Worm (Caenorhabditis elegans) whole organism, L4 larva: ENCODE data around the gene glt-5.
A peak's percentile ranks its signal among the peaks of the same experiment; 100 is the strongest.

Experiments
- F44E2.7 ChIP-seq: fragments of 200-800 bp; sonication (Bioruptor generic); IDR thresholded peaks from 2 replicates; pipeline ENCODE4 v2.1.2; 2022; ENCODE audit warnings: missing genetic modification characterization, missing compliant biosample characterization
- R02D3.7 ChIP-seq: fragments of 150-350 bp; sonication (generic microtip); optimal IDR thresholded peaks from 3 replicates; lab custom pipeline; 2014; ENCODE audit warnings: missing biosample characterization, missing genetic modification characterization
- T26A8.4 ChIP-seq: fragments of 200-800 bp; sonication (Bioruptor generic); IDR thresholded peaks from 2 replicates; pipeline ENCODE4 v1.3.6; 2022; ENCODE audit warnings: missing genetic modification characterization, missing compliant biosample characterization
- Y5F2A.4 ChIP-seq: fragments of 200-800 bp; sonication (Bioruptor generic); optimal IDR thresholded peaks from 2 replicates; lab custom pipeline; 2018; ENCODE audit warnings: mild to moderate bottlenecking, missing genetic modification characterization, missing compliant biosample characterization
- Y75B8A.6 ChIP-seq: fragments of 200-800 bp; sonication (Bioruptor generic); IDR thresholded peaks from 2 replicates; pipeline ENCODE4 v1.3.6; 2022; ENCODE audit warnings: missing genetic modification reagents, missing genetic modification characterization, missing compliant biosample characterization
- ZK337.2 ChIP-seq: fragments of 200-800 bp; sonication (Bioruptor generic); IDR thresholded peaks from 2 replicates; pipeline ENCODE4 v1.3.6; 2022; ENCODE audit warnings: missing genetic modification reagents, missing genetic modification characterization, missing compliant biosample characterization
- aha-1 ChIP-seq: fragments of 150-350 bp; peaks from one replicate; lab custom pipeline; 2014; ENCODE audit warnings: missing biosample characterization, missing genetic modification characterization
- arid-1 ChIP-seq: fragments of 200-800 bp; sonication (Bioruptor generic); conservative IDR thresholded peaks from 2 replicates; pipeline ENCODE4 v1.3.6; 2022; ENCODE audit warnings: missing genetic modification reagents, missing genetic modification characterization, missing compliant biosample characterization
- ceh-82 ChIP-seq: sonication (generic microtip); optimal IDR thresholded peaks from 2 replicates; lab custom pipeline; 2017; ENCODE audit warnings: missing biosample characterization, missing genetic modification characterization
- ces-1 ChIP-seq: fragments of 150-350 bp; sonication (generic microtip); optimal IDR thresholded peaks from 4 replicates; lab custom pipeline; 2014; ENCODE audit warnings: missing biosample characterization, missing genetic modification reagents, missing genetic modification characterization
- ctbp-1 ChIP-seq: fragments of 200-800 bp; sonication (Bioruptor generic); IDR thresholded peaks from 2 replicates; pipeline ENCODE4 v1.3.6; 2022; ENCODE audit warnings: missing genetic modification reagents, missing genetic modification characterization, missing compliant biosample characterization
- daf-12 ChIP-seq: fragments of 150-350 bp; optimal IDR thresholded peaks from 2 replicates; lab custom pipeline; 2014; ENCODE audit warnings: missing biosample characterization, missing genetic modification reagents, missing genetic modification characterization
- daf-16 ChIP-seq, 3 experiments: sonication (generic microtip); optimal IDR thresholded peaks; 2 replicates each; lab custom pipeline; 2016 to 2017; ENCODE audit warnings: missing genetic modification characterization in 3 of 3, missing genetic modification reagents in 3 of 3, mild to moderate bottlenecking in 2 of 3, missing compliant biosample characterization in 2 of 3, missing biosample characterization in 1 of 3, moderate library complexity in 1 of 3
- dmd-6 ChIP-seq: fragments of 200-800 bp; sonication (Bioruptor generic); IDR thresholded peaks from 2 replicates; pipeline ENCODE4 v1.3.6; 2022; ENCODE audit warnings: missing genetic modification reagents, missing genetic modification characterization, missing compliant biosample characterization
- dmd-9 ChIP-seq: fragments of 200-800 bp; sonication (Bioruptor generic); IDR thresholded peaks from 2 replicates; pipeline ENCODE4 v1.3.6; 2022; ENCODE audit warnings: missing genetic modification reagents, missing genetic modification characterization, missing compliant biosample characterization
- egl-43 ChIP-seq: fragments of 200-800 bp; sonication (Bioruptor generic); IDR thresholded peaks from 2 replicates; pipeline ENCODE4 v1.3.6; 2022; ENCODE audit warnings: missing genetic modification reagents, missing genetic modification characterization, missing compliant biosample characterization
- fkh-10 ChIP-seq: fragments of 150-350 bp; optimal IDR thresholded peaks from 2 replicates; lab custom pipeline; 2014; ENCODE audit warnings: missing biosample characterization, missing genetic modification reagents, missing genetic modification characterization
- hif-1 ChIP-seq, 2 experiments: sonication (generic microtip); optimal IDR thresholded peaks; 2 replicates each; lab custom pipeline; 2016 to 2017; ENCODE audit warnings: missing compliant biosample characterization in 2 of 2, missing genetic modification characterization in 2 of 2, missing genetic modification reagents in 2 of 2, missing genotype in 2 of 2, mild to moderate bottlenecking in 1 of 2
- hlh-11 ChIP-seq: fragments of 200-800 bp; sonication (Bioruptor generic); optimal IDR thresholded peaks from 2 replicates; lab custom pipeline; 2018; ENCODE audit warnings: mild to moderate bottlenecking, missing genetic modification characterization, missing compliant biosample characterization
- hlh-30 ChIP-seq: sonication (generic microtip); optimal IDR thresholded peaks from 2 replicates; lab custom pipeline; 2017; ENCODE audit warnings: antibody characterized with exemption, mild to moderate bottlenecking, missing genetic modification characterization, missing compliant biosample characterization; ENCODE audit not compliant: insufficient read depth
- lin-13 ChIP-seq: fragments of 150-350 bp; optimal IDR thresholded peaks from 2 replicates; lab custom pipeline; 2014; ENCODE audit warnings: missing biosample characterization, missing genetic modification reagents, missing genetic modification characterization
- lin-15B ChIP-seq: fragments of 150-350 bp; sonication (generic microtip); optimal IDR thresholded peaks from 3 replicates; lab custom pipeline; 2014; ENCODE audit warnings: missing biosample characterization, missing genetic modification characterization
- lin-38 ChIP-seq: fragments of 200-800 bp; sonication (Bioruptor generic); IDR thresholded peaks from 2 replicates; pipeline ENCODE4 v1.3.6; 2022; ENCODE audit warnings: missing genetic modification reagents, missing genetic modification characterization, missing compliant biosample characterization
- lsy-2 ChIP-seq, 2 experiments: fragments of 150-350 bp in 1 of 2; sonication (generic microtip) in 1 of 2; optimal IDR thresholded peaks; 2 replicates each; lab custom pipeline; 2014 to 2017; ENCODE audit warnings: missing biosample characterization in 2 of 2, missing genetic modification characterization in 2 of 2
- mdl-1 ChIP-seq, 2 experiments: fragments of 150-350 bp in 1 of 2; sonication (generic microtip) in 1 of 2; optimal IDR thresholded peaks; 2 replicates each; lab custom pipeline; 2014 to 2017; ENCODE audit warnings: missing biosample characterization in 2 of 2, missing genetic modification characterization in 2 of 2
- mxl-2 ChIP-seq: fragments of 200-800 bp; sonication (Bioruptor generic); conservative IDR thresholded peaks from 2 replicates; pipeline ENCODE4 v1.3.6; 2022; ENCODE audit warnings: missing genetic modification reagents, missing genetic modification characterization, missing compliant biosample characterization
- nhr-102 ChIP-seq: sonication (generic microtip); optimal IDR thresholded peaks from 2 replicates; lab custom pipeline; 2016; ENCODE audit warnings: mild to moderate bottlenecking, missing genetic modification characterization, moderate library complexity, missing compliant biosample characterization
- nhr-11 ChIP-seq: fragments of 150-350 bp; optimal IDR thresholded peaks from 2 replicates; lab custom pipeline; 2014; ENCODE audit warnings: missing biosample characterization, missing genetic modification characterization
- nhr-111 ChIP-seq: fragments of 200-800 bp; sonication (Bioruptor generic); optimal IDR thresholded peaks from 2 replicates; lab custom pipeline; 2018; ENCODE audit warnings: mild to moderate bottlenecking, missing genetic modification characterization, missing compliant biosample characterization
- nhr-28 ChIP-seq: fragments of 150-350 bp; optimal IDR thresholded peaks from 2 replicates; lab custom pipeline; 2014; ENCODE audit warnings: missing biosample characterization, missing genetic modification characterization
- nhr-48 ChIP-seq: sonication (generic microtip); optimal IDR thresholded peaks from 2 replicates; lab custom pipeline; 2016; ENCODE audit warnings: mild to moderate bottlenecking, missing genetic modification characterization, missing compliant biosample characterization
- nhr-6 ChIP-seq: fragments of 150-350 bp; optimal IDR thresholded peaks from 2 replicates; lab custom pipeline; 2014; ENCODE audit warnings: missing biosample characterization, missing genetic modification characterization
- nhr-76 ChIP-seq: fragments of 150-350 bp; optimal IDR thresholded peaks from 2 replicates; lab custom pipeline; 2014; ENCODE audit warnings: missing biosample characterization, missing genetic modification characterization
- nhr-77 ChIP-seq: fragments of 150-350 bp; optimal IDR thresholded peaks from 2 replicates; lab custom pipeline; 2014; ENCODE audit warnings: missing biosample characterization, missing genetic modification characterization
- rbr-2 ChIP-seq: sonication (generic microtip); optimal IDR thresholded peaks from 2 replicates; lab custom pipeline; 2016; ENCODE audit warnings: missing genotype, missing genetic modification characterization, missing compliant biosample characterization
- skn-1 ChIP-seq: fragments of 150-350 bp; optimal IDR thresholded peaks from 2 replicates; lab custom pipeline; 2014; ENCODE audit warnings: missing biosample characterization, missing genetic modification characterization
- snpc-1.2 ChIP-seq: fragments of 200-800 bp; sonication (Bioruptor generic); IDR thresholded peaks from 2 replicates; pipeline ENCODE4 v1.3.6; 2022; ENCODE audit warnings: missing genetic modification reagents, missing genetic modification characterization, missing compliant biosample characterization
- snpc-4 ChIP-seq: fragments of 150-350 bp; optimal IDR thresholded peaks from 2 replicates; lab custom pipeline; 2014; ENCODE audit warnings: missing biosample characterization, missing genetic modification characterization
- spr-1 ChIP-seq: sonication (generic microtip); optimal IDR thresholded peaks from 2 replicates; lab custom pipeline; 2016; ENCODE audit warnings: mild to moderate bottlenecking, missing genetic modification characterization, missing compliant biosample characterization
- unc-130 ChIP-seq: sonication (generic microtip); optimal IDR thresholded peaks from 2 replicates; lab custom pipeline; 2016; ENCODE audit warnings: missing genetic modification reagents, missing genetic modification characterization, missing compliant biosample characterization
- unc-62 ChIP-seq, 3 experiments: fragments of 150-350 bp in 1 of 3; sonication (generic microtip); optimal IDR thresholded peaks in 2 of 3; peaks in 1 of 3; 1 replicate in 1 of 3; 2 replicates in 2 of 3; lab custom pipeline; 2014 to 2017; ENCODE audit warnings: missing biosample characterization in 3 of 3, missing genetic modification characterization in 3 of 3, missing genetic modification reagents in 3 of 3, missing genotype in 1 of 3
- zfp-2 ChIP-seq: sonication (generic microtip); optimal IDR thresholded peaks from 2 replicates; lab custom pipeline; 2016; ENCODE audit warnings: mild to moderate bottlenecking, missing genetic modification characterization, missing compliant biosample characterization

The glt-5 gene

ce11 chrII:9708835-9709299 is at the start of gene glt-5:
TSS of gene glt-5 (minus strand) at chrII:9708885.
- no peak for TF ChIP-seq nhr-111 (GFP tag; lab: Kevin White, UChicago)
- no peak for TF ChIP-seq skn-1
- no peak for TF ChIP-seq ctbp-1 (GFP tag; lab: Robert Waterston, UW)
- no peak for TF ChIP-seq ces-1 (GFP tag; lab: Kevin White, UChicago)
- TF ChIP-seq, all 104 proteins: peak for 0

ce11 chrII:9757651-9758282 is 49.1 kb upstream of the glt-5 start, which contains the start of gene shk-1:
TSS of gene shk-1 (plus strand) at chrII:9758232.
- no peak for TF ChIP-seq daf-12 (tag; lab: Kevin White, UChicago)
- no peak for TF ChIP-seq lin-15B (tag; lab: Kevin White, UChicago)
- TF ChIP-seq egl-43 (GFP tag; lab: Robert Waterston, UW): no peak
- TF ChIP-seq dmd-9 (GFP tag; lab: Robert Waterston, UW): no peak
- no peak for TF ChIP-seq dmd-6 (GFP tag; lab: Robert Waterston, UW)
- peak; percentile 48 for TF ChIP-seq hlh-11 (tag; lab: Kevin White, UChicago)
- TF ChIP-seq spr-1 (tag; lab: Kevin White, UChicago): no peak
- TF ChIP-seq ZK337.2 (GFP tag; lab: Robert Waterston, UW): 0 out of 2 replicates have a peak, but pooled peaks have one; percentile 19
- no peak for TF ChIP-seq lin-38
- TF ChIP-seq aha-1 (tag; lab: Kevin White, UChicago): no peak
- TF ChIP-seq ces-1 (GFP tag; lab: Kevin White, UChicago): no peak
- no peak for TF ChIP-seq zfp-2 (tag; lab: Kevin White, UChicago)
- no peak for TF ChIP-seq mdl-1 (tag; optimal IDR thresholded peaks at IDR 0.05; lab: Kevin White, UChicago)
- TF ChIP-seq lsy-2 (tag; optimal IDR thresholded peaks at IDR 0.05; lab: Kevin White, UChicago): no peak
- TF ChIP-seq Y5F2A.4 (GFP tag; lab: Kevin White, UChicago): no peak
- no peak for TF ChIP-seq nhr-6 (tag; lab: Kevin White, UChicago)
- TF ChIP-seq rbr-2 (tag; lab: Kevin White, UChicago): no peak
- TF ChIP-seq unc-130 (GFP tag; lab: Kevin White, UChicago): no peak
- no peak for TF ChIP-seq hif-1 (tag; optimal IDR thresholded peaks at IDR 0.05; lab: Kevin White, UChicago)
- TF ChIP-seq mxl-2 (GFP tag; lab: Robert Waterston, UW): no peak
- TF ChIP-seq hlh-30: peak; percentile 13
- TF ChIP-seq nhr-28: no peak
- TF ChIP-seq snpc-4 (tag; lab: Kevin White, UChicago): no peak
- TF ChIP-seq nhr-77 (tag; lab: Kevin White, UChicago): no peak
- peak in 1 of 2 experiments; percentile 44 for TF ChIP-seq daf-16 (GFP tag; optimal IDR thresholded peaks at IDR 0.05; lab: Kevin White, UChicago)
- TF ChIP-seq daf-16 (tag; optimal IDR thresholded peaks at IDR 0.05; lab: Kevin White, UChicago): no peak
- no peak for TF ChIP-seq R02D3.7 (tag; lab: Kevin White, UChicago)
- no peak for TF ChIP-seq nhr-48 (tag; lab: Kevin White, UChicago)
- TF ChIP-seq fkh-10 (GFP tag; lab: Kevin White, UChicago): no peak
- peak; percentile 90 for TF ChIP-seq nhr-11
- no peak for TF ChIP-seq Y75B8A.6
- no peak for TF ChIP-seq nhr-102 (tag; lab: Kevin White, UChicago)
- no peak for TF ChIP-seq ceh-82 (tag; lab: Kevin White, UChicago)
- TF ChIP-seq unc-62 (GFP tag; optimal IDR thresholded peaks at IDR 0.05 in 1 of 2; lab: Kevin White, UChicago): peak in 1 of 2 experiments; percentile 11
- TF ChIP-seq unc-62 (tag; optimal IDR thresholded peaks at IDR 0.05; lab: Kevin White, UChicago): no peak
- no peak for TF ChIP-seq nhr-76 (tag; lab: Kevin White, UChicago)
- TF ChIP-seq nhr-111 (GFP tag; lab: Kevin White, UChicago): no peak
- no peak for TF ChIP-seq snpc-1.2 (GFP tag; lab: Robert Waterston, UW)
- TF ChIP-seq arid-1 (GFP tag; lab: Robert Waterston, UW): no peak
- TF ChIP-seq lin-13 (GFP tag; lab: Kevin White, UChicago): no peak
- TF ChIP-seq T26A8.4: no peak
- TF ChIP-seq F44E2.7 (GFP tag; lab: Robert Waterston, UW): no peak
